Worm (Caenorhabditis elegans) whole organism, early embryonic: ENCODE results near the gene bub-3.

Experiments used
- B0310.2 ChIP-seq: sonication (generic microtip); optimal IDR thresholded peaks from 2 replicates; lab custom pipeline; 2016; ENCODE audit warnings: mild to moderate bottlenecking, missing genetic modification characterization, missing compliant biosample characterization
- F13C5.2 ChIP-seq: sonication (generic microtip); optimal IDR thresholded peaks from 2 replicates; lab custom pipeline; 2017; ENCODE audit warnings: mild to moderate bottlenecking, missing genetic modification characterization, inconsistent platforms, missing compliant biosample characterization
- aly-1 ChIP-seq: sonication (generic microtip); optimal IDR thresholded peaks from 2 replicates; lab custom pipeline; 2016; ENCODE audit warnings: missing genetic modification characterization, missing compliant biosample characterization
- ama-1 ChIP-seq: fragments of 150-350 bp; optimal IDR thresholded peaks from 2 replicates; lab custom pipeline; 2014
- ceh-13 ChIP-seq: fragments of 200-800 bp; sonication (Bioruptor generic); optimal IDR thresholded peaks from 2 replicates; lab custom pipeline; 2018; ENCODE audit warnings: mild to moderate bottlenecking, missing genetic modification characterization, missing compliant biosample characterization
- ceh-36 ChIP-seq: sonication (generic microtip); optimal IDR thresholded peaks from 2 replicates; lab custom pipeline; 2016; ENCODE audit warnings: missing genetic modification characterization, inconsistent platforms, missing compliant biosample characterization
- ets-7 ChIP-seq: sonication (generic microtip); optimal IDR thresholded peaks from 2 replicates; lab custom pipeline; 2016; ENCODE audit warnings: missing genotype, missing genetic modification characterization, missing compliant biosample characterization
- flt-1 ChIP-seq: fragments of 200-800 bp; sonication (Bioruptor generic); IDR thresholded peaks from 2 replicates; pipeline ENCODE4 v1.3.6; 2022; ENCODE audit warnings: missing genetic modification characterization, missing compliant biosample characterization
- hmbx-1 ChIP-seq: sonication (generic microtip); optimal IDR thresholded peaks from 2 replicates; lab custom pipeline; 2016; ENCODE audit warnings: mild to moderate bottlenecking, missing genetic modification characterization, missing compliant biosample characterization
- hmg-4 ChIP-seq: fragments of 200-800 bp; sonication (Bioruptor generic); optimal IDR thresholded peaks from 2 replicates; lab custom pipeline; 2018; ENCODE audit warnings: mild to moderate bottlenecking, missing genetic modification characterization, missing compliant biosample characterization
- hnd-1 ChIP-seq: sonication (generic microtip); optimal IDR thresholded peaks from 2 replicates; lab custom pipeline; 2016; ENCODE audit warnings: missing genetic modification characterization, missing compliant biosample characterization
- pes-1 ChIP-seq: fragments of 200-800 bp; sonication (Bioruptor generic); IDR thresholded peaks from 2 replicates; pipeline ENCODE4 v1.3.6; 2022; ENCODE audit warnings: missing genetic modification reagents, missing genetic modification characterization, missing compliant biosample characterization
- scrt-1 ChIP-seq: fragments of 200-800 bp; sonication (Bioruptor generic); IDR thresholded peaks from 2 replicates; pipeline ENCODE4 v1.3.6; 2022; ENCODE audit warnings: missing genetic modification characterization, missing compliant biosample characterization
- sea-1 ChIP-seq: fragments of 200-800 bp; sonication (Bioruptor generic); conservative IDR thresholded peaks from 2 replicates; pipeline ENCODE4 v1.3.6; 2022; ENCODE audit warnings: missing genetic modification characterization, missing compliant biosample characterization
- tbx-11 ChIP-seq: fragments of 200-800 bp; sonication (Bioruptor generic); IDR thresholded peaks from 2 replicates; pipeline ENCODE4 v1.3.6; 2022; ENCODE audit warnings: missing genetic modification characterization, missing compliant biosample characterization
- tbx-37 ChIP-seq: fragments of 200-800 bp; sonication (Bioruptor generic); conservative IDR thresholded peaks from 2 replicates; pipeline ENCODE4 v1.3.6; 2022; ENCODE audit warnings: missing genetic modification reagents, missing genetic modification characterization, missing compliant biosample characterization
- tra-4 ChIP-seq: sonication (generic microtip); optimal IDR thresholded peaks from 2 replicates; lab custom pipeline; 2017; ENCODE audit warnings: missing genetic modification characterization, missing compliant biosample characterization

bub-3 gene

ce11 chrII:13732146-13732545, 6.3 kb downstream of the bub-3 start:
- TF ChIP-seq F13C5.2 (no peak), hmg-4 (GFP tag; lab: Kevin White, UChicago) (no peak), scrt-1 (no peak), flt-1 (no peak), sea-1 (GFP tag; lab: Robert Waterston, UW) (no peak), ceh-36 (tag; lab: Kevin White, UChicago) (no peak), B0310.2 (tag; lab: Kevin White, UChicago) (no peak), ceh-13 (GFP tag; lab: Kevin White, UChicago) (no peak), ets-7 (tag; lab: Kevin White, UChicago) (no peak), hnd-1 (tag; lab: Kevin White, UChicago) (no peak)

ce11 chrII:13732577-13732976, 6.7 kb downstream of the bub-3 start:
- TF ChIP-seq F13C5.2 (no peak), hmbx-1 (tag; lab: Kevin White, UChicago) (no peak), sea-1 (GFP tag; lab: Robert Waterston, UW) (no peak), scrt-1 (no peak), B0310.2 (tag; lab: Kevin White, UChicago) (no peak), ets-7 (tag; lab: Kevin White, UChicago) (no peak), hmg-4 (GFP tag; lab: Kevin White, UChicago) (no peak), ama-1 (lab: Kevin White, UChicago) (no peak), tbx-37 (GFP tag; lab: Robert Waterston, UW) (no peak), hnd-1 (tag; lab: Kevin White, UChicago) (no peak), pes-1 (GFP tag; lab: Robert Waterston, UW) (no peak), aly-1 (no peak), ceh-36 (tag; lab: Kevin White, UChicago) (no peak), flt-1 (no peak), ceh-13 (GFP tag; lab: Kevin White, UChicago) (no peak), tra-4 (tag; lab: Kevin White, UChicago) (no peak), tbx-11 (GFP tag; lab: Robert Waterston, UW) (no peak)

DNA sequence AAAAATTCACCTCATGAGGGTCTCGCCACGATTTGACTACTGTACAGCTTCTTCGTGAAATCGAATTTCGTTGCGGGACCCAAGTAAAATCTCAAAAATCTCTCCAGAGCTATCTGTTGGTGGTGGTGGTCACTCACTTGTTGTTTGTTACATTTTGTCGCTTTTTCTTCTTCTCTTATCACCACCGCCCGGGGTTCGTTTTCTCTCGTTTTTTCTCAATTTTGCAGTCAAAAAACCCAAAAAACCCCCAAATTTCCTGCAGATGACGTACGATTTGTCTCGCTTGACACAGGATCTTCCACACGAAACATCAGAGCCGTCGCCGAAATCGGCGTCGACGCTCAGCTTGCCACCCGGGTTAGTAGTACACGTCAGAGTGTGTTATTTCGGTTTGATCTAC, 10.2 kb downstream of the bub-3 start, which contains the start of gene R06B9.5:
Gene R06B9.5, plus strand, starts transcription at position 232 of the 400 bp plus-strand sequence.
- TF ChIP-seq aly-1 (no peak), scrt-1 (no peak)

- TF ChIP-seq hmbx-1 (tag; lab: Kevin White, UChicago) (no peak), hnd-1 (tag; lab: Kevin White, UChicago) (no peak), flt-1 (no peak), hmg-4 (GFP tag; lab: Kevin White, UChicago) (peak; percentile 4)
Measured at ce11 chrII:13736906-13737305, 11.0 kb downstream of the bub-3 start.

DNA sequence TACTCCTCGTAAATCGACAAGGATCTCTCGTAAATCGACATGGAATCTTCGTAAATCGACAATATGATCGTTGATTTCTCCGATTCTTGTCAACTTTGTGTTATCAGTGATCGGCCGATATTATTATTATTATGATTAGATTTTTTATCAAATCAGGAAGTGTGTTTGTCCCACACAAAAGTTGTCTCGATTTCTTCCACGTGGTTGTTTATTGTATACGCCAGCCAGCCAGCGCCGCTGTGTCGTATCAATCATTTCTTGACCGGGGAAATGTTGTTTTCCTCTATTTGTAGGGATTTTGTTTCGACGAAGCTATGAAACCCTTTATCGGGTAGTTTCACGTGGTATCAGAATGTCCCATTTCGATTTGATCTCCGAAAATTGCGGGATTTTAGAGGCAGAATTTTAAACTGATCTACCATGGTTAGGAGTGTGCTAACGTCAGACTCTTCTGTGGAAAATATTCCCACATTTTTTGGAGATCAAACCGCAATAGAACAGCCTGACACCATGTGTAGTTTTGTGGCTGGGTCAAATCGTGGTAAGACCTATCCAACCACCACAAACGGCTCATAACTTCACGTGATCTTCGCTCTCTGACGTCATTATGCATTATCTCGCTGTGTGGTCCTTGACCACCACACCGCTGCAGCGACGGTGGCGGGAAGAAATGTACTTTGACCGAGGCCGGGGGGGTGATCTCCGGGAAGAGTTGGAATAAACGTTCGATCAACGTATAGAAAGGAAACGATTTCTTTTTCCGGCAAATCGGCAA, 12.1 kb downstream of the bub-3 start:
- no peak for TF ChIP-seq B0310.2 (tag; lab: Kevin White, UChicago)
- 0 out of 2 replicates have a peak, but pooled peaks have one; percentile 32 for TF ChIP-seq sea-1 (GFP tag; lab: Robert Waterston, UW)
- no peak for TF ChIP-seq scrt-1
- TF ChIP-seq pes-1 (GFP tag; lab: Robert Waterston, UW) = no peak

ce11 chrII:13739423-13739822, 13.6 kb downstream of the bub-3 start:
- no peak for TF ChIP-seq tbx-11 (GFP tag; lab: Robert Waterston, UW)
- peak; percentile 22 for TF ChIP-seq ceh-36 (tag; lab: Kevin White, UChicago)

DNA sequence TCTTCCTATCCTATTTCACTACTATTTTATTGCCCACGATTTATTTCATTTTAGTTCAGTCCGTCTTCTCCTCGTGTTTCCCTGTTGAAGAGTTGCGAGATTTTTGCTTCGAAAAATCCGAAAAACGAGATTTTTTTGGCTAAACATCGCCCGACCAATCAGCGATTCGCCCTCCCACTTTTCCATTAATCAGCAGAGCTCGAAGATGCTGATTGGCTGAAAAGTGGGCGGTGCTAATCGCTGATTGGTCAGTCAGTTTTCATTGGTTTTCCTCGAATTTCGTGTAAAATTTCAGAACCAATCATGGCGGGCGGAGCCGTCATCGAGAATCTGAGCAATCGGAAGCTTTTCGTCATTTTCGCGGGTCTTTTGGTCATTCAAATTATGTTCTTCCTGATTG, 15.6 kb downstream of the bub-3 start, which contains the start of gene mig-14:
Gene mig-14, plus strand, starts transcription at position 290 of the 400 bp plus-strand sequence.
- TF ChIP-seq tbx-37 (GFP tag; lab: Robert Waterston, UW) (no peak), ceh-36 (tag; lab: Kevin White, UChicago) (no peak), flt-1 (no peak), ceh-13 (GFP tag; lab: Kevin White, UChicago) (no peak), F13C5.2 (no peak), hmg-4 (GFP tag; lab: Kevin White, UChicago) (no peak), ets-7 (tag; lab: Kevin White, UChicago) (no peak), sea-1 (GFP tag; lab: Robert Waterston, UW) (no peak), hmbx-1 (tag; lab: Kevin White, UChicago) (no peak)

ce11 chrII:13750128-13750527, 24.3 kb downstream of the bub-3 start:
- TF ChIP-seq flt-1 (no peak), ets-7 (tag; lab: Kevin White, UChicago) (no peak), hnd-1 (tag; lab: Kevin White, UChicago) (no peak), tbx-37 (GFP tag; lab: Robert Waterston, UW) (no peak), hmbx-1 (tag; lab: Kevin White, UChicago) (no peak), scrt-1 (no peak), tra-4 (tag; lab: Kevin White, UChicago) (no peak), sea-1 (GFP tag; lab: Robert Waterston, UW) (no peak), F13C5.2 (no peak), tbx-11 (GFP tag; lab: Robert Waterston, UW) (no peak), pes-1 (GFP tag; lab: Robert Waterston, UW) (no peak), ceh-36 (tag; lab: Kevin White, UChicago) (no peak)
